Fruit fly (Drosophila melanogaster) whole organism, embryonic: ENCODE measurements around the gene mio.

Source experiments
- Abd-B ChIP-seq: fragments of 200-800 bp; sonication (Bioruptor generic); optimal IDR thresholded peaks from 2 replicates; lab custom pipeline; 2018; ENCODE audit warnings: missing biosample characterization, mild to moderate bottlenecking, missing genetic modification characterization, moderate library complexity
- Atf6 ChIP-seq: fragments of 200-800 bp; sonication (Bioruptor generic); IDR thresholded peaks from 2 replicates; pipeline ENCODE4 v1.3.6; 2022; ENCODE audit warnings: missing biosample characterization, missing genetic modification characterization
- CG10147 ChIP-seq: fragments of 200-800 bp; sonication (Bioruptor generic); optimal IDR thresholded peaks from 2 replicates; lab custom pipeline; 2019; ENCODE audit warnings: missing biosample characterization, mild to moderate bottlenecking, missing genetic modification characterization, moderate library complexity
- CG10209 ChIP-seq: fragments of 200-800 bp; sonication (Bioruptor generic); optimal IDR thresholded peaks from 3 replicates; lab custom pipeline; 2017; ENCODE audit warnings: missing biosample characterization, mild to moderate bottlenecking, missing genetic modification characterization, missing genetic modification reagents
- CG10543 ChIP-seq: fragments of 200-800 bp; sonication (Bioruptor generic); optimal IDR thresholded peaks from 3 replicates; lab custom pipeline; 2017; ENCODE audit warnings: missing biosample characterization, mild to moderate bottlenecking, missing genetic modification characterization, moderate library complexity
- CG11247 ChIP-seq: fragments of 200-800 bp; sonication (Bioruptor generic); IDR thresholded peaks from 2 replicates; pipeline ENCODE4 v1.3.6; 2022; ENCODE audit warnings: missing biosample characterization, missing genetic modification characterization
- CG13296 ChIP-seq: fragments of 200-800 bp; sonication (Bioruptor generic); optimal IDR thresholded peaks from 3 replicates; lab custom pipeline; 2018; ENCODE audit warnings: missing biosample characterization, mild to moderate bottlenecking, missing genetic modification characterization
- CG15269 ChIP-seq: fragments of 200-800 bp; sonication (Bioruptor generic); optimal IDR thresholded peaks from 2 replicates; lab custom pipeline; 2018; ENCODE audit warnings: missing biosample characterization, mild to moderate bottlenecking, missing genetic modification characterization, moderate library complexity
- CG15479 ChIP-seq: fragments of 200-800 bp; sonication (Bioruptor generic); optimal IDR thresholded peaks from 3 replicates; lab custom pipeline; 2019; ENCODE audit warnings: missing biosample characterization, mild to moderate bottlenecking, missing genetic modification characterization, moderate library complexity
- CG16813 ChIP-seq: fragments of 200-800 bp; sonication (Bioruptor generic); IDR thresholded peaks from 3 replicates; pipeline ENCODE4 v1.3.6; 2022; ENCODE audit warnings: missing biosample characterization, missing genetic modification characterization; ENCODE audit not compliant: partially characterized antibody
- CG16815 ChIP-seq: fragments of 200-800 bp; sonication (Bioruptor generic); optimal IDR thresholded peaks from 3 replicates; lab custom pipeline; 2017; ENCODE audit warnings: missing biosample characterization, mild to moderate bottlenecking, missing genetic modification characterization
- CG1792 ChIP-seq: fragments of 200-800 bp; sonication (Bioruptor generic); optimal IDR thresholded peaks from 2 replicates; lab custom pipeline; 2016; ENCODE audit warnings: missing biosample characterization, missing genetic modification characterization
- CG18011 ChIP-seq: fragments of 200-800 bp; sonication (Bioruptor generic); optimal IDR thresholded peaks from 2 replicates; lab custom pipeline; 2017; ENCODE audit warnings: missing biosample characterization, missing genetic modification characterization, mild to moderate bottlenecking, moderate library complexity, missing genotype
- CG18619 ChIP-seq: fragments of 200-800 bp; sonication (Bioruptor generic); optimal IDR thresholded peaks from 3 replicates; lab custom pipeline; 2017; ENCODE audit warnings: missing biosample characterization, mild to moderate bottlenecking, missing genetic modification characterization
- CG30403 ChIP-seq: fragments of 200-800 bp; sonication (Bioruptor generic); optimal IDR thresholded peaks from 3 replicates; lab custom pipeline; 2016; ENCODE audit warnings: missing biosample characterization, missing genetic modification characterization
- CG32767 ChIP-seq: fragments of 200-800 bp; sonication (Bioruptor generic); IDR thresholded peaks from 2 replicates; pipeline ENCODE4 v1.3.6; 2022; ENCODE audit warnings: missing biosample characterization, missing genetic modification characterization
- CG3995 ChIP-seq: fragments of 200-800 bp; sonication (Bioruptor generic); optimal IDR thresholded peaks from 3 replicates; lab custom pipeline; 2016; ENCODE audit warnings: missing biosample characterization, missing genetic modification characterization
- CG4328 ChIP-seq: fragments of 200-800 bp; sonication (Bioruptor generic); optimal IDR thresholded peaks from 3 replicates; lab custom pipeline; 2017; ENCODE audit warnings: missing biosample characterization, missing genetic modification reagents, missing genetic modification characterization
- CG6175 ChIP-seq: fragments of 200-800 bp; sonication (Bioruptor generic); IDR thresholded peaks from 3 replicates; pipeline ENCODE4 v1.3.6; 2022; ENCODE audit warnings: missing biosample characterization, missing genetic modification characterization
- CG9876 ChIP-seq: fragments of 200-800 bp; sonication (Bioruptor generic); optimal IDR thresholded peaks from 2 replicates; lab custom pipeline; 2016; ENCODE audit warnings: missing biosample characterization, missing genetic modification characterization
- D19B ChIP-seq: fragments of 200-800 bp; sonication (Bioruptor generic); optimal IDR thresholded peaks from 2 replicates; lab custom pipeline; 2017; ENCODE audit warnings: missing biosample characterization, mild to moderate bottlenecking, missing genetic modification characterization
- Dll ChIP-seq: fragments of 200-800 bp; sonication (Bioruptor generic); IDR thresholded peaks from 4 replicates; pipeline ENCODE4 v1.3.6; 2022; ENCODE audit warnings: missing biosample characterization, missing genetic modification characterization; ENCODE audit not compliant: partially characterized antibody
- Dref ChIP-seq: fragments of 200-800 bp; sonication (Bioruptor generic); IDR thresholded peaks from 2 replicates; pipeline ENCODE4 v1.3.6; 2022; ENCODE audit warnings: missing biosample characterization, missing genetic modification characterization
- Fer1 ChIP-seq: fragments of 200-800 bp; sonication (Bioruptor generic); optimal IDR thresholded peaks from 2 replicates; lab custom pipeline; 2017; ENCODE audit warnings: missing biosample characterization, mild to moderate bottlenecking, missing genetic modification characterization
- Fer2 ChIP-seq: fragments of 200-800 bp; sonication (Bioruptor generic); optimal IDR thresholded peaks from 2 replicates; lab custom pipeline; 2018; ENCODE audit warnings: missing biosample characterization, mild to moderate bottlenecking, missing genetic modification characterization, moderate library complexity
- H15 ChIP-seq: fragments of 200-800 bp; sonication (Bioruptor generic); IDR thresholded peaks from 3 replicates; pipeline ENCODE4 v1.3.6; 2022; ENCODE audit warnings: missing biosample characterization, missing genetic modification characterization
- HLH3B ChIP-seq: fragments of 200-800 bp; sonication (Bioruptor generic); IDR thresholded peaks from 2 replicates; pipeline ENCODE4 v1.3.6; 2022; ENCODE audit warnings: missing biosample characterization, missing genetic modification characterization
- Hr39 ChIP-seq: fragments of >200 bp; optimal IDR thresholded peaks from 2 replicates; lab custom pipeline; 2017
- Lim3 ChIP-seq: fragments of 200-800 bp; sonication (Bioruptor generic); IDR thresholded peaks from 2 replicates; pipeline ENCODE4 v1.3.6; 2022; ENCODE audit warnings: missing biosample characterization, missing genetic modification characterization
- MBD-R2 ChIP-seq: fragments of 200-800 bp; sonication (Bioruptor generic); IDR thresholded peaks from 2 replicates; pipeline ENCODE4 v1.3.6; 2022; ENCODE audit warnings: missing biosample characterization, missing genetic modification characterization
- Mad ChIP-seq: fragments of 200-800 bp; sonication (Bioruptor generic); optimal IDR thresholded peaks from 2 replicates; lab custom pipeline; 2016; ENCODE audit warnings: missing biosample characterization, missing genetic modification characterization
- Neu2 ChIP-seq: fragments of 200-800 bp; sonication (Bioruptor generic); optimal IDR thresholded peaks from 3 replicates; lab custom pipeline; 2016; ENCODE audit warnings: missing biosample characterization, missing genetic modification characterization, borderline replicate concordance
- TFAM ChIP-seq: fragments of 200-800 bp; sonication (Bioruptor generic); optimal IDR thresholded peaks from 2 replicates; lab custom pipeline; 2017; ENCODE audit warnings: missing biosample characterization, missing genetic modification characterization, inconsistent platforms
- bbx ChIP-seq: fragments of 200-800 bp; sonication (Bioruptor generic); IDR thresholded peaks from 2 replicates; pipeline ENCODE4 v1.3.6; 2022; ENCODE audit warnings: missing biosample characterization, missing genetic modification characterization; ENCODE audit not compliant: partially characterized antibody
- bcd ChIP-seq: fragments of 200-800 bp; sonication (Bioruptor generic); optimal IDR thresholded peaks from 2 replicates; lab custom pipeline; 2017; ENCODE audit warnings: missing biosample characterization, mild to moderate bottlenecking, missing genetic modification characterization
- bigmax ChIP-seq: fragments of 200-800 bp; sonication (Bioruptor generic); optimal IDR thresholded peaks from 2 replicates; lab custom pipeline; 2018; ENCODE audit warnings: missing biosample characterization, mild to moderate bottlenecking, missing genetic modification characterization
- cad ChIP-seq: fragments of >200 bp; optimal IDR thresholded peaks from 2 replicates; lab custom pipeline; 2017; ENCODE audit warnings: missing biosample characterization, missing genetic modification characterization
- crol ChIP-seq: fragments of 200-800 bp; sonication (Bioruptor generic); IDR thresholded peaks from 2 replicates; pipeline ENCODE4 v1.3.6; 2022; ENCODE audit warnings: missing biosample characterization, missing genetic modification characterization
- danr ChIP-seq: fragments of 200-800 bp; sonication (Bioruptor generic); IDR thresholded peaks from 2 replicates; pipeline ENCODE4 v1.3.6; 2022; ENCODE audit warnings: missing biosample characterization, missing genetic modification characterization
- dpn ChIP-seq, 2 experiments: fragments of 200-800 bp; sonication (Bioruptor generic); optimal IDR thresholded peaks; 3 replicates each; lab custom pipeline; 2016; ENCODE audit warnings: missing biosample characterization in 2 of 2, missing genetic modification characterization in 2 of 2
- ems ChIP-seq: fragments of 200-800 bp; sonication (Bioruptor generic); optimal IDR thresholded peaks from 3 replicates; lab custom pipeline; 2016; ENCODE audit warnings: missing biosample characterization, missing genetic modification characterization
- fd96Cb ChIP-seq: fragments of 200-800 bp; sonication (Bioruptor generic); optimal IDR thresholded peaks from 2 replicates; lab custom pipeline; 2018; ENCODE audit warnings: missing biosample characterization, mild to moderate bottlenecking, missing genetic modification characterization, moderate library complexity
- lola ChIP-seq, 3 experiments: fragments of >200 bp in 2 of 3; fragments of 200-800 bp in 1 of 3; sonication (Bioruptor generic) in 1 of 3; optimal IDR thresholded peaks; 2 replicates each; lab custom pipeline; 2017 to 2019; ENCODE audit warnings: missing biosample characterization in 3 of 3, missing genetic modification characterization in 3 of 3, mild to moderate bottlenecking in 1 of 3, moderate library complexity in 1 of 3
- nerfin-1 ChIP-seq: fragments of 200-800 bp; sonication (Bioruptor generic); optimal IDR thresholded peaks from 3 replicates; lab custom pipeline; 2019; ENCODE audit warnings: missing biosample characterization, mild to moderate bottlenecking, missing genetic modification characterization, moderate library complexity
- pho ChIP-seq: fragments of 200-800 bp; sonication (Bioruptor generic); optimal IDR thresholded peaks from 2 replicates; lab custom pipeline; 2016; ENCODE audit warnings: missing biosample characterization, missing genetic modification characterization
- sob ChIP-seq: fragments of 200-800 bp; sonication (Bioruptor generic); IDR thresholded peaks from 2 replicates; pipeline ENCODE4 v1.3.6; 2022; ENCODE audit warnings: missing biosample characterization, missing genetic modification characterization
- tll ChIP-seq, 2 experiments: fragments of 200-800 bp in 1 of 2; fragments of >200 bp in 1 of 2; sonication (Bioruptor generic) in 1 of 2; optimal IDR thresholded peaks; 2 replicates each; lab custom pipeline; 2017 to 2019; ENCODE audit warnings: missing biosample characterization in 2 of 2, missing genetic modification characterization in 2 of 2, mild to moderate bottlenecking in 1 of 2, moderate library complexity in 1 of 2
- unpg ChIP-seq: fragments of 200-800 bp; sonication (Bioruptor generic); optimal IDR thresholded peaks from 3 replicates; lab custom pipeline; 2018; ENCODE audit warnings: missing biosample characterization, mild to moderate bottlenecking, missing genetic modification characterization, moderate library complexity
- wek ChIP-seq: fragments of 200-800 bp; sonication (Bioruptor generic); optimal IDR thresholded peaks from 3 replicates; lab custom pipeline; 2018; ENCODE audit warnings: missing biosample characterization, mild to moderate bottlenecking, missing genetic modification characterization, moderate library complexity

The mio gene

dm6 chr2L:2175930-2176643 is 41.0 kb upstream of the mio start (continued):
- TF ChIP-seq CG10543 (GFP tag; lab: Kevin White, UChicago): peak; percentile 72
- TF ChIP-seq cad: peak; percentile 36
- TF ChIP-seq CG16815 (GFP tag; lab: Kevin White, UChicago): no peak
- peak; percentile 71 for TF ChIP-seq Fer1 (GFP tag; lab: Kevin White, UChicago)
- TF ChIP-seq CG6175 (GFP tag; lab: Robert Waterston, UW): 0 out of 3 replicates have a peak, but pooled peaks have one; percentile 48
- TF ChIP-seq fd96Cb: peak; percentile 19
- no peak for TF ChIP-seq CG4328 (GFP tag; lab: Kevin White, UChicago)
- no peak for TF ChIP-seq wek (GFP tag; lab: Kevin White, UChicago)
- TF ChIP-seq CG32767: no peak
- TF ChIP-seq lola (GFP tag; optimal IDR thresholded peaks at IDR 0.05; lab: Kevin White, UChicago): no peak
- TF ChIP-seq CG18011 (GFP tag; lab: Kevin White, UChicago): no peak
- TF ChIP-seq CG10209 (GFP tag; lab: Kevin White, UChicago): peak; percentile 36
- TF ChIP-seq unpg (GFP tag; lab: Kevin White, UChicago): peak; percentile 57
- TF ChIP-seq CG1792: no peak
- no peak for TF ChIP-seq dpn (GFP tag; optimal IDR thresholded peaks at IDR 0.05; lab: Kevin White, UChicago)
- TF ChIP-seq MBD-R2 (GFP tag; lab: Robert Waterston, UW): no peak
- TF ChIP-seq CG3995 (GFP tag; lab: Kevin White, UChicago): peak; percentile 58
- no peak for TF ChIP-seq H15
- no peak for TF ChIP-seq bbx
- peak; percentile 53 for TF ChIP-seq D19B (GFP tag; lab: Kevin White, UChicago)
- TF ChIP-seq HLH3B (GFP tag; lab: Robert Waterston, UW): 0 out of 2 replicates have a peak, but pooled peaks have one; percentile 40
- TF ChIP-seq danr (GFP tag; lab: Robert Waterston, UW): no peak
- TF ChIP-seq CG10147 (GFP tag; lab: Kevin White, UChicago): peak; percentile 26
- no peak; the same call in 1 of the 2 replicates for TF ChIP-seq CG11247 (GFP tag; lab: Robert Waterston, UW)
- TF ChIP-seq CG13296 (GFP tag; lab: Kevin White, UChicago): peak; percentile 68
- TF ChIP-seq Hr39 (lab: Kevin White, UChicago): no peak
- no peak for TF ChIP-seq Dref
- TF ChIP-seq Atf6: no peak; the same call in 1 of the 2 replicates
- peak; percentile 4 for TF ChIP-seq Abd-B (GFP tag; lab: Kevin White, UChicago)
- TF ChIP-seq CG18619 (GFP tag; lab: Kevin White, UChicago): peak; percentile 53
- peak; percentile 8 for TF ChIP-seq nerfin-1 (tag; lab: Kevin White, UChicago)
- TF ChIP-seq TFAM: no peak
- TF ChIP-seq ems (GFP tag; lab: Kevin White, UChicago): no peak
- TF ChIP-seq Mad: no peak
- no peak for TF ChIP-seq CG15479
- peak; percentile 52 for TF ChIP-seq CG30403 (GFP tag; lab: Kevin White, UChicago)
- peak; percentile 26; the same call in 1 of the 2 replicates for TF ChIP-seq crol (GFP tag; lab: Robert Waterston, UW)
- TF ChIP-seq Neu2 (GFP tag; lab: Kevin White, UChicago): no peak
- TF ChIP-seq Lim3 (GFP tag; lab: Robert Waterston, UW): no peak
- TF ChIP-seq sob (GFP tag; lab: Robert Waterston, UW): no peak
- peak; percentile 46 for TF ChIP-seq bcd (GFP tag; lab: Kevin White, UChicago)
- no peak for TF ChIP-seq CG9876 (GFP tag; lab: Kevin White, UChicago)
- TF ChIP-seq pho (GFP tag; lab: Kevin White, UChicago): peak; percentile 44
- TF ChIP-seq Fer2 (tag; lab: Kevin White, UChicago): no peak
- TF ChIP-seq bigmax (GFP tag; lab: Kevin White, UChicago): no peak
- TF ChIP-seq tll (GFP tag; optimal IDR thresholded peaks at IDR 0.05; lab: Kevin White, UChicago): no peak
- no peak for TF ChIP-seq Dll (GFP tag; lab: Robert Waterston, UW)
- no peak for TF ChIP-seq CG16813
- peak; percentile 77 for TF ChIP-seq CG15269 (tag; lab: Kevin White, UChicago)
